Worm (Caenorhabditis elegans): Measurements from ENCODE around the gene nhr-254.

ce11 chrV:438094-438493, 45.7 kb downstream of the nhr-254 start, which contains the start of gene B0554.1:
- TF ChIP-seq nhr-28 (tag; optimal IDR thresholded peaks at IDR 0.05) (no peak), saeg-2 (GFP tag; IDR thresholded peaks at IDR 0.05) (no peak), ces-1 (GFP tag; optimal IDR thresholded peaks at IDR 0.05) (no peak), fkh-10 (GFP tag; optimal IDR thresholded peaks at IDR 0.05) (no peak), aha-1 (tag) (no peak), Y75B8A.6 (GFP tag; IDR thresholded peaks at IDR 0.05) (no peak), snpc-1.2 (GFP tag; IDR thresholded peaks at IDR 0.05) (no peak), nhr-237 (tag; optimal IDR thresholded peaks at IDR 0.05) (no peak), nhr-77 (tag; optimal IDR thresholded peaks at IDR 0.05) (no peak), nhr-41 (GFP tag; IDR thresholded peaks at IDR 0.05) (no peak)
